Worm (Caenorhabditis elegans) whole organism, L4/young adult: ENCODE measurements around the gene Y50D4B.6.

Source experiments
- W03F9.2 ChIP-seq: fragments of 150-350 bp; optimal IDR thresholded peaks from 2 replicates; lab custom pipeline; 2014; ENCODE audit warnings: missing biosample characterization, missing genetic modification characterization
- dao-5 ChIP-seq: sonication (generic microtip); optimal IDR thresholded peaks from 2 replicates; lab custom pipeline; 2016; ENCODE audit warnings: missing genotype, missing genetic modification characterization, moderate library complexity, missing compliant biosample characterization
- him-1 ChIP-seq: sonication (generic microtip); optimal IDR thresholded peaks from 2 replicates; lab custom pipeline; 2016; ENCODE audit warnings: missing genotype, missing genetic modification reagents, missing genetic modification characterization, missing compliant biosample characterization

The Y50D4B.6 gene

ce11 chrV:1092359-1092758 is 8.2 kb downstream of the Y50D4B.6 start, which contains the start of gene Y50D4B.4:
Gene Y50D4B.4 (plus strand): TSS chrV:1092659.
- no peak for TF ChIP-seq dao-5
- TF ChIP-seq W03F9.2 (tag; lab: Kevin White, UChicago), result no peak
- TF ChIP-seq him-1 (tag; lab: Kevin White, UChicago), result no peak

- TF ChIP-seq him-1 (tag; lab: Kevin White, UChicago), result no peak
- no peak for TF ChIP-seq W03F9.2 (tag; lab: Kevin White, UChicago)
- no peak for TF ChIP-seq dao-5
These were observed 16.2 kb downstream of the Y50D4B.6 start, which contains the start of gene Y50D4B.2 for ce11 chrV:1100280-1100679. Gene Y50D4B.2 (plus strand): TSS chrV:1100580.

ce11 chrV:1102569-1102968 is 18.5 kb downstream of the Y50D4B.6 start:
- no peak for TF ChIP-seq dao-5
- TF ChIP-seq W03F9.2 (tag; lab: Kevin White, UChicago), result no peak
- TF ChIP-seq him-1 (tag; lab: Kevin White, UChicago), result no peak

ce11 chrV:1112180-1112579 is 28.1 kb downstream of the Y50D4B.6 start:
- TF ChIP-seq W03F9.2 (tag; lab: Kevin White, UChicago) (no peak), him-1 (tag; lab: Kevin White, UChicago) (no peak), dao-5 (no peak)

- no peak for TF ChIP-seq him-1 (tag; lab: Kevin White, UChicago)
- TF ChIP-seq dao-5, result no peak
These were observed 28.5 kb downstream of the Y50D4B.6 start, which contains the start of gene Y50D4B.1 for ce11 chrV:1112658-1113057. Gene Y50D4B.1 (plus strand): TSS chrV:1112958.

- no peak for TF ChIP-seq dao-5
- TF ChIP-seq W03F9.2 (tag; lab: Kevin White, UChicago), result no peak
- TF ChIP-seq him-1 (tag; lab: Kevin White, UChicago), result no peak
These were observed 36.0 kb downstream of the Y50D4B.6 start for ce11 chrV:1120101-1120500.

ce11 chrV:1131880-1132623 is 47.9 kb downstream of the Y50D4B.6 start, which contains the start of gene W07B8.4:
Gene W07B8.4 (minus strand): TSS chrV:1131930.
- no peak for TF ChIP-seq W03F9.2 (tag; lab: Kevin White, UChicago)
- TF ChIP-seq dao-5, result no peak
- no peak for TF ChIP-seq him-1 (tag; lab: Kevin White, UChicago)

- TF ChIP-seq dao-5 (no peak), W03F9.2 (tag; lab: Kevin White, UChicago) (no peak), him-1 (tag; lab: Kevin White, UChicago) (no peak)
These were observed 49.1 kb downstream of the Y50D4B.6 start for ce11 chrV:1133223-1133622.

- no peak for TF ChIP-seq W03F9.2 (tag; lab: Kevin White, UChicago)
- no peak for TF ChIP-seq dao-5
- TF ChIP-seq him-1 (tag; lab: Kevin White, UChicago), result no peak
These were observed 49.7 kb downstream of the Y50D4B.6 start, which contains the start of gene cpr-5 for ce11 chrV:1133840-1134239. Gene cpr-5 (minus strand): TSS chrV:1134036.

- no peak for TF ChIP-seq dao-5
- no peak for TF ChIP-seq him-1 (tag; lab: Kevin White, UChicago)
- TF ChIP-seq W03F9.2 (tag; lab: Kevin White, UChicago), result no peak
These were observed 50.2 kb downstream of the Y50D4B.6 start, which contains the start of gene cpr-8 for ce11 chrV:1134302-1134701. Gene cpr-8 (plus strand): TSS chrV:1134602.
